Fruit fly (Drosophila melanogaster) whole organism, embryonic: ENCODE data around the gene CG32354.
A peak's percentile ranks its signal among the peaks of the same experiment; 100 is the strongest.

Source experiments
- Atf-2 ChIP-seq: fragments of 200-800 bp; sonication (Bioruptor generic); optimal IDR thresholded peaks from 2 replicates; lab custom pipeline; 2016; ENCODE audit warnings: missing biosample characterization, missing genetic modification characterization
- B-H1 ChIP-seq: fragments of 200-800 bp; sonication (Bioruptor generic); IDR thresholded peaks from 3 replicates; pipeline ENCODE4 v1.3.6; 2022; ENCODE audit warnings: missing biosample characterization, missing genetic modification characterization
- CG11504 ChIP-seq: fragments of 200-800 bp; sonication (Bioruptor generic); optimal IDR thresholded peaks from 3 replicates; lab custom pipeline; 2019; ENCODE audit warnings: missing biosample characterization, mild to moderate bottlenecking, missing genetic modification characterization, moderate library complexity
- CG11695 ChIP-seq: fragments of 200-800 bp; sonication (Bioruptor generic); IDR thresholded peaks from 3 replicates; pipeline ENCODE4 v1.3.6; 2022; ENCODE audit warnings: missing biosample characterization, missing genetic modification characterization
- CG13775 ChIP-seq: fragments of 200-800 bp; sonication (Bioruptor generic); optimal IDR thresholded peaks from 3 replicates; lab custom pipeline; 2017; ENCODE audit warnings: missing biosample characterization, mild to moderate bottlenecking, missing genetic modification characterization
- CG18262 ChIP-seq: fragments of 200-800 bp; optimal IDR thresholded peaks from 3 replicates; lab custom pipeline; 2019; ENCODE audit warnings: missing biosample characterization, mild to moderate bottlenecking, missing genetic modification characterization, moderate library complexity
- CG18476 ChIP-seq: fragments of 200-800 bp; sonication (Bioruptor generic); optimal IDR thresholded peaks from 2 replicates; lab custom pipeline; 2016; ENCODE audit warnings: missing biosample characterization, mild to moderate bottlenecking, missing genetic modification characterization
- CG18599 ChIP-seq: fragments of 200-800 bp; sonication (Bioruptor generic); optimal IDR thresholded peaks from 3 replicates; lab custom pipeline; 2017; ENCODE audit warnings: missing biosample characterization, missing genetic modification characterization, mild to moderate bottlenecking, moderate library complexity, missing genetic modification reagents
- CG2129 ChIP-seq: fragments of 200-800 bp; sonication (Bioruptor generic); IDR thresholded peaks from 2 replicates; pipeline ENCODE4 v1.3.6; 2022; ENCODE audit warnings: missing biosample characterization, missing genetic modification characterization; ENCODE audit not compliant: partially characterized antibody
- CG30403 ChIP-seq: fragments of 200-800 bp; sonication (Bioruptor generic); optimal IDR thresholded peaks from 3 replicates; lab custom pipeline; 2016; ENCODE audit warnings: missing biosample characterization, missing genetic modification characterization
- CG3163 ChIP-seq: fragments of 200-800 bp; sonication (Bioruptor generic); optimal IDR thresholded peaks from 3 replicates; lab custom pipeline; 2016; ENCODE audit warnings: missing biosample characterization, missing genetic modification characterization
- CG4730 ChIP-seq: fragments of 200-800 bp; sonication (Bioruptor generic); IDR thresholded peaks from 2 replicates; pipeline ENCODE4 v1.3.6; 2022; ENCODE audit warnings: missing biosample characterization, missing genetic modification characterization
- CG5953 ChIP-seq: fragments of 200-800 bp; sonication (Bioruptor generic); IDR thresholded peaks from 2 replicates; pipeline ENCODE4 v1.3.6; 2022; ENCODE audit warnings: missing biosample characterization, missing genetic modification characterization
- CG6765 ChIP-seq: fragments of 200-800 bp; sonication (Bioruptor generic); optimal IDR thresholded peaks from 3 replicates; lab custom pipeline; 2017; ENCODE audit warnings: missing biosample characterization, mild to moderate bottlenecking, missing genetic modification characterization
- CG7271 ChIP-seq: fragments of 200-800 bp; sonication (Bioruptor generic); optimal IDR thresholded peaks from 2 replicates; lab custom pipeline; 2018; ENCODE audit warnings: missing biosample characterization, mild to moderate bottlenecking, missing genetic modification characterization, moderate library complexity
- CG7963 ChIP-seq: fragments of 200-800 bp; sonication (Bioruptor generic); IDR thresholded peaks from 3 replicates; pipeline ENCODE4 v1.3.6; 2022; ENCODE audit warnings: missing biosample characterization, missing genetic modification characterization; ENCODE audit not compliant: partially characterized antibody
- CG8359 ChIP-seq: fragments of 200-800 bp; sonication (Bioruptor generic); optimal IDR thresholded peaks from 2 replicates; lab custom pipeline; 2017; ENCODE audit warnings: missing biosample characterization, mild to moderate bottlenecking, missing genetic modification characterization, borderline replicate concordance
- CG8924 ChIP-seq: fragments of 200-800 bp; optimal IDR thresholded peaks from 3 replicates; lab custom pipeline; 2019; ENCODE audit warnings: missing biosample characterization, mild to moderate bottlenecking, missing genetic modification characterization, moderate library complexity
- CG9609 ChIP-seq: fragments of 200-800 bp; sonication (Bioruptor generic); optimal IDR thresholded peaks from 3 replicates; lab custom pipeline; 2016; ENCODE audit warnings: missing biosample characterization, missing genetic modification characterization
- Dip2 ChIP-seq: fragments of 200-800 bp; sonication (Bioruptor generic); IDR thresholded peaks from 2 replicates; pipeline ENCODE4 v1.3.6; 2022; ENCODE audit warnings: missing biosample characterization, missing genetic modification characterization
- Drgx ChIP-seq: fragments of 200-800 bp; sonication (Bioruptor generic); IDR thresholded peaks from 2 replicates; pipeline ENCODE4 v1.3.6; 2022; ENCODE audit warnings: missing biosample characterization, missing genetic modification characterization
- Fer1 ChIP-seq: fragments of 200-800 bp; sonication (Bioruptor generic); optimal IDR thresholded peaks from 2 replicates; lab custom pipeline; 2017; ENCODE audit warnings: missing biosample characterization, mild to moderate bottlenecking, missing genetic modification characterization
- Fer3 ChIP-seq: fragments of 200-800 bp; sonication (Bioruptor generic); optimal IDR thresholded peaks from 2 replicates; lab custom pipeline; 2018; ENCODE audit warnings: missing biosample characterization, mild to moderate bottlenecking, missing genetic modification characterization, moderate library complexity
- Nf-YA ChIP-seq: fragments of 200-800 bp; sonication (Bioruptor generic); IDR thresholded peaks from 2 replicates; pipeline ENCODE4 v1.3.6; 2022; ENCODE audit warnings: missing biosample characterization, missing genetic modification characterization
- Pdp1 ChIP-seq, 2 experiments: fragments of 200-800 bp; sonication (Bioruptor generic); optimal IDR thresholded peaks; 3 replicates each; lab custom pipeline; 2016; ENCODE audit warnings: missing biosample characterization in 2 of 2, missing genetic modification characterization in 2 of 2, mild to moderate bottlenecking in 1 of 2, moderate library complexity in 1 of 2
- Six4 ChIP-seq: fragments of 200-800 bp; sonication (Bioruptor generic); optimal IDR thresholded peaks from 2 replicates; lab custom pipeline; 2016; ENCODE audit warnings: missing biosample characterization, missing genetic modification characterization
- Xrp1 ChIP-seq: fragments of 200-800 bp; sonication (Bioruptor generic); IDR thresholded peaks from 2 replicates; pipeline ENCODE4 v1.3.6; 2022; ENCODE audit warnings: missing biosample characterization, missing genetic modification characterization
- YL-1 ChIP-seq: fragments of 200-800 bp; sonication (Bioruptor generic); optimal IDR thresholded peaks from 3 replicates; lab custom pipeline; 2017; ENCODE audit warnings: missing biosample characterization, mild to moderate bottlenecking, missing genetic modification characterization
- ac ChIP-seq: fragments of 200-800 bp; sonication (Bioruptor generic); optimal IDR thresholded peaks from 3 replicates; lab custom pipeline; 2017; ENCODE audit warnings: missing biosample characterization, mild to moderate bottlenecking, missing genetic modification characterization
- bigmax ChIP-seq: fragments of 200-800 bp; sonication (Bioruptor generic); optimal IDR thresholded peaks from 2 replicates; lab custom pipeline; 2018; ENCODE audit warnings: missing biosample characterization, mild to moderate bottlenecking, missing genetic modification characterization
- her ChIP-seq: fragments of 200-800 bp; sonication (Bioruptor generic); optimal IDR thresholded peaks from 2 replicates; lab custom pipeline; 2016; ENCODE audit warnings: missing biosample characterization, missing genetic modification characterization
- jigr1 ChIP-seq: fragments of 200-800 bp; sonication (Bioruptor generic); IDR thresholded peaks from 3 replicates; pipeline ENCODE4 v1.3.6; 2022; ENCODE audit warnings: missing biosample characterization, missing genetic modification characterization
- lab ChIP-seq: fragments of 200-800 bp; sonication (Bioruptor generic); optimal IDR thresholded peaks from 3 replicates; lab custom pipeline; 2017; ENCODE audit warnings: missing biosample characterization, missing genetic modification characterization, mild to moderate bottlenecking, moderate library complexity, missing genetic modification reagents
- lilli ChIP-seq: fragments of 200-800 bp; sonication (Bioruptor generic); optimal IDR thresholded peaks from 3 replicates; lab custom pipeline; 2016; ENCODE audit warnings: missing biosample characterization, missing genetic modification characterization
- lmd ChIP-seq: fragments of 200-800 bp; sonication (Bioruptor generic); IDR thresholded peaks from 2 replicates; pipeline ENCODE4 v1.3.6; 2022; ENCODE audit warnings: missing biosample characterization, missing genetic modification characterization
- lola ChIP-seq, 3 experiments: fragments of >200 bp in 2 of 3; fragments of 200-800 bp in 1 of 3; sonication (Bioruptor generic) in 1 of 3; optimal IDR thresholded peaks; 2 replicates each; lab custom pipeline; 2017 to 2019; ENCODE audit warnings: missing biosample characterization in 3 of 3, missing genetic modification characterization in 3 of 3, mild to moderate bottlenecking in 1 of 3, moderate library complexity in 1 of 3
- mld ChIP-seq: fragments of 200-800 bp; sonication (Bioruptor generic); IDR thresholded peaks from 3 replicates; pipeline ENCODE4 v1.3.6; 2022; ENCODE audit warnings: missing biosample characterization, missing genetic modification characterization; ENCODE audit not compliant: partially characterized antibody
- nmo ChIP-seq: fragments of 200-800 bp; sonication (Bioruptor generic); optimal IDR thresholded peaks from 2 replicates; lab custom pipeline; 2018; ENCODE audit warnings: missing biosample characterization, mild to moderate bottlenecking, missing genetic modification characterization, moderate library complexity
- odd ChIP-seq: fragments of 200-800 bp; sonication (Bioruptor generic); optimal IDR thresholded peaks from 2 replicates; lab custom pipeline; 2017; ENCODE audit warnings: missing biosample characterization, mild to moderate bottlenecking, missing genetic modification characterization
- org-1 ChIP-seq: fragments of 200-800 bp; sonication (Bioruptor generic); optimal IDR thresholded peaks from 2 replicates; lab custom pipeline; 2017; ENCODE audit warnings: missing biosample characterization, missing genetic modification characterization
- pnt ChIP-seq: fragments of 200-800 bp; sonication (Bioruptor generic); optimal IDR thresholded peaks from 3 replicates; lab custom pipeline; 2016; ENCODE audit warnings: missing biosample characterization, missing genetic modification characterization
- sisA ChIP-seq: fragments of 200-800 bp; sonication (Bioruptor generic); IDR thresholded peaks from 2 replicates; pipeline ENCODE4 v1.3.6; 2022; ENCODE audit warnings: missing biosample characterization, missing genetic modification characterization
- slou ChIP-seq: fragments of 200-800 bp; sonication (Bioruptor generic); optimal IDR thresholded peaks from 3 replicates; lab custom pipeline; 2016; ENCODE audit warnings: missing biosample characterization, missing genetic modification characterization
- slp2 ChIP-seq: fragments of 200-800 bp; sonication (Bioruptor generic); optimal IDR thresholded peaks from 2 replicates; lab custom pipeline; 2016; ENCODE audit warnings: missing biosample characterization, missing genetic modification characterization
- sob ChIP-seq: fragments of 200-800 bp; sonication (Bioruptor generic); IDR thresholded peaks from 2 replicates; pipeline ENCODE4 v1.3.6; 2022; ENCODE audit warnings: missing biosample characterization, missing genetic modification characterization
- ssp ChIP-seq: fragments of 200-800 bp; sonication (Bioruptor generic); IDR thresholded peaks from 2 replicates; pipeline ENCODE4 v1.3.6; 2022; ENCODE audit warnings: missing biosample characterization, missing genetic modification characterization
- tx ChIP-seq: fragments of 200-800 bp; sonication (Bioruptor generic); optimal IDR thresholded peaks from 2 replicates; lab custom pipeline; 2016; ENCODE audit warnings: missing biosample characterization, missing genetic modification characterization
- unc-4 ChIP-seq: fragments of 200-800 bp; sonication (Bioruptor generic); IDR thresholded peaks from 2 replicates; pipeline ENCODE4 v1.3.6; 2022; ENCODE audit warnings: missing biosample characterization, missing genetic modification characterization; ENCODE audit not compliant: partially characterized antibody
- usp ChIP-seq: fragments of >200 bp; optimal IDR thresholded peaks from 2 replicates; lab custom pipeline; 2017; ENCODE audit warnings: missing biosample characterization, missing genetic modification characterization

Gene CG32354

dm6 chr3L:8446050-8446781 lies 24.2 kb upstream of the CG32354 start (continued):
- TF ChIP-seq ac, result no peak
- TF ChIP-seq lola (GFP tag; optimal IDR thresholded peaks at IDR 0.05; lab: Kevin White, UChicago), result no peak
- TF ChIP-seq her (GFP tag; lab: Kevin White, UChicago), result peak; percentile 64
- TF ChIP-seq bigmax (GFP tag; lab: Kevin White, UChicago), result no peak
- TF ChIP-seq CG11695, result peak; percentile 79
- TF ChIP-seq CG9609 (GFP tag; lab: Kevin White, UChicago), result peak; percentile 22
- no peak for TF ChIP-seq unc-4
- no peak for TF ChIP-seq CG8359 (GFP tag; lab: Kevin White, UChicago)
- peak; percentile 47 to 85 for TF ChIP-seq Pdp1 (GFP tag; optimal IDR thresholded peaks at IDR 0.05; lab: Kevin White, UChicago)
- no peak for TF ChIP-seq Dip2 (GFP tag; lab: Robert Waterston, UW)
- peak; percentile 5 for TF ChIP-seq CG18476 (GFP tag; lab: Kevin White, UChicago)
- peak; percentile 43; the same call in 1 of the 2 replicates for TF ChIP-seq Xrp1 (GFP tag; lab: Robert Waterston, UW)
- TF ChIP-seq slp2 (GFP tag; lab: Kevin White, UChicago), result peak; percentile 15
- TF ChIP-seq ssp (GFP tag; lab: Robert Waterston, UW), result no peak
- TF ChIP-seq sob (GFP tag; lab: Robert Waterston, UW), result no peak
- TF ChIP-seq Fer1 (GFP tag; lab: Kevin White, UChicago), result peak; percentile 66
- peak; percentile 79 for TF ChIP-seq lab (GFP tag; lab: Kevin White, UChicago)
- TF ChIP-seq pnt, result no peak
- TF ChIP-seq lilli (GFP tag; lab: Kevin White, UChicago), result peak; percentile 75
- TF ChIP-seq Nf-YA (GFP tag; lab: Robert Waterston, UW), result no peak
- TF ChIP-seq CG3163, result peak; percentile 18
- peak; percentile 62 for TF ChIP-seq CG30403 (GFP tag; lab: Kevin White, UChicago)
- TF ChIP-seq slou (GFP tag; lab: Kevin White, UChicago), result peak; percentile 1
- TF ChIP-seq CG13775 (GFP tag; lab: Kevin White, UChicago), result peak; percentile 13
- TF ChIP-seq usp (GFP tag; lab: Kevin White, UChicago), result no peak
- no peak for TF ChIP-seq Atf-2
- TF ChIP-seq CG5953 (GFP tag; lab: Robert Waterston, UW), result peak; percentile 13; the same call in 1 of the 2 replicates
- peak; percentile 71 for TF ChIP-seq CG11504 (tag; lab: Kevin White, UChicago)
- peak; percentile 70 for TF ChIP-seq CG18599 (GFP tag; lab: Kevin White, UChicago)
- TF ChIP-seq Drgx (GFP tag; lab: Robert Waterston, UW), result no peak
- no peak for TF ChIP-seq YL-1
- TF ChIP-seq CG7271 (tag; lab: Kevin White, UChicago), result no peak
- TF ChIP-seq CG4730 (GFP tag; lab: Robert Waterston, UW), result peak; percentile 13; the same call in 1 of the 2 replicates
- TF ChIP-seq tx (GFP tag; lab: Kevin White, UChicago), result peak; percentile 55
- peak; percentile 39 for TF ChIP-seq nmo (GFP tag; lab: Kevin White, UChicago)
- peak; percentile 6 for TF ChIP-seq CG6765 (GFP tag; lab: Kevin White, UChicago)
- TF ChIP-seq sisA (GFP tag; lab: Robert Waterston, UW), result peak; percentile 46; the same call in 1 of the 2 replicates
- TF ChIP-seq org-1 (GFP tag; lab: Kevin White, UChicago), result no peak
- peak; percentile 63; the same call in 1 of the 2 replicates for TF ChIP-seq lmd (GFP tag; lab: Robert Waterston, UW)
- TF ChIP-seq CG2129 (GFP tag; lab: Robert Waterston, UW), result no peak
- TF ChIP-seq Fer3 (tag; lab: Kevin White, UChicago), result peak; percentile 69
- TF ChIP-seq mld (GFP tag; lab: Robert Waterston, UW), result no peak
- no peak for TF ChIP-seq Six4 (GFP tag; lab: Kevin White, UChicago)
- TF ChIP-seq odd (GFP tag; lab: Kevin White, UChicago), result peak; percentile 42
- peak; percentile 5 for TF ChIP-seq CG18262
- peak; percentile 40; the same call in 1 of the 3 replicates for TF ChIP-seq B-H1 (GFP tag; lab: Robert Waterston, UW)
- no peak for TF ChIP-seq CG7963 (GFP tag; lab: Robert Waterston, UW)
- no peak for TF ChIP-seq jigr1 (GFP tag; lab: Robert Waterston, UW)
- TF ChIP-seq CG8924, result peak; percentile 52
